Fruit fly (Drosophila melanogaster) whole organism, larva: ENCODE measurements around the gene Eig71Eg.

ENCODE experiments used
- noc ChIP-seq: fragments of 200-800 bp; sonication (Bioruptor generic); optimal IDR thresholded peaks from 3 replicates; lab custom pipeline; 2019; ENCODE audit warnings: missing biosample characterization, mild to moderate bottlenecking, missing genetic modification characterization, moderate library complexity

The Eig71Eg gene

dm6 chr3L:15670455-15670854 is 13.0 kb downstream of the Eig71Eg start:
- TF ChIP-seq noc (tag; lab: Kevin White, UChicago), result no peak

- no peak for TF ChIP-seq noc (tag; lab: Kevin White, UChicago)
Measured at dm6 chr3L:15672800-15673199, 15.4 kb downstream of the Eig71Eg start.

- TF ChIP-seq noc (tag; lab: Kevin White, UChicago), result no peak
Measured at dm6 chr3L:15675111-15675510, 17.7 kb downstream of the Eig71Eg start.

- TF ChIP-seq noc (tag; lab: Kevin White, UChicago), result no peak
Measured at dm6 chr3L:15677662-15678061, 20.2 kb downstream of the Eig71Eg start.

dm6 chr3L:15678284-15678683 is 20.9 kb downstream of the Eig71Eg start:
- TF ChIP-seq noc (tag; lab: Kevin White, UChicago), result no peak

dm6 chr3L:15679420-15679819 is 22.0 kb downstream of the Eig71Eg start, which contains the start of gene CG7304:
Gene CG7304 (plus strand): TSS chr3L:15679720.
- TF ChIP-seq noc (tag; lab: Kevin White, UChicago), result no peak

dm6 chr3L:15683345-15683922 is 26.0 kb downstream of the Eig71Eg start, which contains the start of the genes CG7579 and Pgant8:
Gene CG7579 (minus strand): TSS chr3L:15683445.
Gene Pgant8 (plus strand): TSS chr3L:15683872.
- no peak for TF ChIP-seq noc (tag; lab: Kevin White, UChicago)

dm6 chr3L:15684017-15684416 is 26.6 kb downstream of the Eig71Eg start:
- TF ChIP-seq noc (tag; lab: Kevin White, UChicago), result no peak

dm6 chr3L:15687802-15688201 is 30.4 kb downstream of the Eig71Eg start, which contains the start of gene CG34452:
Gene CG34452 (minus strand): TSS chr3L:15687902.
- no peak for TF ChIP-seq noc (tag; lab: Kevin White, UChicago)

dm6 chr3L:15689518-15689917 is 32.1 kb downstream of the Eig71Eg start:
- peak; percentile 48 for TF ChIP-seq noc (tag; lab: Kevin White, UChicago)

dm6 chr3L:15690711-15691591 is 33.5 kb downstream of the Eig71Eg start:
- TF ChIP-seq noc (tag; lab: Kevin White, UChicago), result peak; percentile 31

dm6 chr3L:15691968-15692367 is 34.5 kb downstream of the Eig71Eg start, which contains the start of gene CG34451:
Gene CG34451 (minus strand): TSS chr3L:15692068.
- no peak for TF ChIP-seq noc (tag; lab: Kevin White, UChicago)

dm6 chr3L:15692388-15692787 is 35.0 kb downstream of the Eig71Eg start:
- TF ChIP-seq noc (tag; lab: Kevin White, UChicago), result no peak

- no peak for TF ChIP-seq noc (tag; lab: Kevin White, UChicago)
Measured at dm6 chr3L:15692794-15693532, 35.5 kb downstream of the Eig71Eg start.

- TF ChIP-seq noc (tag; lab: Kevin White, UChicago), result peak; percentile 2
Measured at dm6 chr3L:15694406-15694805, 37.0 kb downstream of the Eig71Eg start.

- TF ChIP-seq noc (tag; lab: Kevin White, UChicago), result no peak
Measured at dm6 chr3L:15695195-15695594, 37.8 kb downstream of the Eig71Eg start.
